Worm (Caenorhabditis elegans) whole organism, L3 larva: Measurements from ENCODE around the gene Y17G9B.4.

Experiments
- ceh-82 ChIP-seq: fragments of 150-350 bp; optimal IDR thresholded peaks from 2 replicates; lab custom pipeline; 2014; ENCODE audit warnings: missing biosample characterization, missing genetic modification characterization
- egl-27 ChIP-seq: sonication (generic microtip); optimal IDR thresholded peaks from 4 replicates; lab custom pipeline; 2017; ENCODE audit warnings: missing biosample characterization, missing genetic modification reagents, missing genetic modification characterization
- egl-5 ChIP-seq: fragments of 150-350 bp; optimal IDR thresholded peaks from 2 replicates; lab custom pipeline; 2017; ENCODE audit warnings: missing biosample characterization, missing genetic modification reagents, missing genetic modification characterization, inconsistent platforms
- eor-1 ChIP-seq, 2 experiments: fragments of 150-350 bp; optimal IDR thresholded peaks; 2 replicates each; lab custom pipeline; 2014 to 2018; ENCODE audit warnings: missing biosample characterization in 2 of 2, missing genetic modification characterization in 2 of 2
- fkh-10 ChIP-seq: sonication (generic microtip); optimal IDR thresholded peaks from 2 replicates; lab custom pipeline; 2017; ENCODE audit warnings: missing biosample characterization, missing genetic modification reagents, missing genetic modification characterization
- snpc-4 ChIP-seq: fragments of 150-350 bp; optimal IDR thresholded peaks from 2 replicates; lab custom pipeline; 2014; ENCODE audit warnings: missing biosample characterization, missing genetic modification characterization
- zag-1 ChIP-seq: fragments of 150-350 bp; optimal IDR thresholded peaks from 2 replicates; lab custom pipeline; 2014; ENCODE audit warnings: missing biosample characterization, missing genetic modification characterization

DNA sequence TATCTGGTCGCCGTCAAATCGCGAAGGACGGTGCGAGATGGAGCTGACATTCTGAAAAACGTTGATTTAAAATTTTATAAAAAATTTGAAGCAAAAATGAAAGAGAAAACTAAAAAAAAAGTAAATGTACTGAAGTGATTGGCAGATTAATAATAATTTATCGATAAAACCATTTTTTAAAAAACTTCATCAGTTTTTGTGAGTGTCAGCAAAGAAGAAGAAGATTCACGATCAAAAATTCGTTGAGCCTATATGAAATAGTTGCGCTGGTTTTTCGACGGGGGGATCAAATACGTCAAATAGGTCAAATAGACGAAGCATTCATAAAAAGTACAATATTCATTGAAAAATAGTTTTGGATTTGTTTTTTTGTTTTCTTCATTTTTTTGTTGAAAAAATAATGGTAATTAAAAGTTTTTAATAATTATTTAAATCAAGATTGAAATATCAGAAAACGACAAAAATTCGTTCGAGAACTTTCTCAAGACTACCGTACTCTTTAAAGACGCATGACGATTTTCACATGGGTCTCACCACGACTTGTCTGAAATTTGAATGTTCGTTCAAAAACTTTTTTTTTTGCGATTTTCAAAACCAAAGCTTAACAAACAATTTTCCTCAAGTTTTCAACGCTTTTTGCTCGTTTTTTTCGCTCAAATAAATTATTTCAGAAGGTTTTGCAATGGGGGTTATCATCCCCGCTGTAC lies 8.6 kb downstream of the Y17G9B.4 start, which contains the start of the genes memi-1 and cyp-31A3:
- no peak for TF ChIP-seq snpc-4
- no peak for TF ChIP-seq ceh-82 (tag; lab: Kevin White, UChicago)
- TF ChIP-seq egl-5: no peak
- TF ChIP-seq egl-27 (tag; lab: Kevin White, UChicago): no peak
- TF ChIP-seq eor-1 (tag; optimal IDR thresholded peaks at IDR 0.05; lab: Kevin White, UChicago): no peak
- TF ChIP-seq fkh-10 (GFP tag; lab: Kevin White, UChicago): no peak
- no peak for TF ChIP-seq zag-1 (tag; lab: Kevin White, UChicago)
